Fruit fly (Drosophila melanogaster): ENCODE data around the gene Pfas.

DNA sequence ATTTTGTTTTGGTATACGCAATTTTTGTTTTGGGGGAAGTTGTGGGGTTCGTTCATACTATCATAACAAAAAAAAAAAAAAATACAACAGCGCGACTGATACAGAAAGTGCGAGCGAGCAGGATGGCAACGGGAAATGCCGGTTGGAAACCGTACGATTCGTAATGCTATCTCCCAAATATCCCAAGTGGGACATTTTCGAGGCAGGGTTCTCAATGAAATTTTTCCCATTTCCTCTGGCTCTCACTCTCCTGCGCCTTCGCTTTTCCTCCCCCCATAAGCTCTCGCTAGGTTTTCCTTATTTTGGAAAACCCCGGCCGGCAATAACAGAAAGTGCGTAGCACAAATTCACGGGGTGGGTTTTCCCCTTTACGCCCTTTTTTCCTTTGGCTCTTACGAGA, 46.5 kb upstream of the Pfas start:
- TF ChIP-seq Sin3A (optimal IDR thresholded peaks at IDR 0.05) (no peak), psq (optimal IDR thresholded peaks at IDR 0.05) (no peak), Myc (optimal IDR thresholded peaks at IDR 0.05) (no peak)
